Comparison of ENCODE assay signal across 5 fruit fly cellular contexts in the genomic region with DNA sequence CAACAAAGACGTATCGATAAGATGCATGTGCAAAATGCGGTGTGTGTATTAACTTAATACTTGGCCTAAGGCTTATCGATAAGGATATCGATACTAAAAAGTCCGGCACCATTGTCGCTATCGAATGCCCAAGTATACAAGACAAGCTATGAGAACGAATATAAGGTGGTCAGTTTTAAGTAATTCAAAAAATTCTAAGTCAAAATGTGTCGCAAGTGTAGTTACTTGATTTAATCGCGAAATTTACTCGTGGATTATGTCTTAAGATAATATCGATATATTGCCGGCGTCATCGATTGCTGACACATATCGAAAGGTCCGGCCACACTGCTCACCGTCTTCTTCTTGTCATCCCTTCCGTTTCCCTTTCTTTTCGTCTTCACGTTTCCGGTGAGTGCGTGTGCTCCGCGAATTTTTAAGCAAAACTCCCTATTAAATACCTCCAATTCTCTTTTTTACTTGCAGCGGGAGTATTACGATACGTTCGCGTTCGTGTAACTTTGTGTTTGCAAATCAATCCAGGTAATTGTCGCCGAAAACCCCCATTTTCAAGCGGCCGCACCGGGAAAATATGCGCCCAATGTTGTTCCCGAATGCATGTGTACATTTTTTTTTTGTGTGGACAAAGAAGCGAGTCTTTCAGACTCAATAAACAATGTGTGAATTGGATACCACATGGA.
TF ChIP-seq lines count a peak whose summit lies in the region.

A gene (plus strand): TSS at position 348 of the 680 bp plus-strand sequence.

TF ChIP-seq in whole organism, adult, 20 proteins besides CTCF, POLR2A, EP300 and RAD21 (continued from another document):
- TF ChIP-seq CG7101 (tag; optimal IDR thresholded peaks at IDR 0.05; lab: Kevin White, UChicago), result peak; percentile 95
- peak; percentile 98 for TF ChIP-seq CG11617 (GFP tag; optimal IDR thresholded peaks at IDR 0.05; lab: Kevin White, UChicago)
- TF ChIP-seq Crg-1 (GFP tag; optimal IDR thresholded peaks at IDR 0.05; lab: Kevin White, UChicago), result peak; percentile 98
- peak; percentile 77 for TF ChIP-seq toe (GFP tag; optimal IDR thresholded peaks at IDR 0.05; lab: Kevin White, UChicago)

TF ChIP-seq in whole organism, embryonic, 481 proteins besides CTCF, POLR2A, EP300 and RAD21 (continued from another document and continues in another):
- TF ChIP-seq CG4820 (GFP tag; optimal IDR thresholded peaks at IDR 0.05; lab: Kevin White, UChicago), result peak; percentile 75
- peak; percentile 77 for TF ChIP-seq CG11504 (tag; optimal IDR thresholded peaks at IDR 0.05; lab: Kevin White, UChicago)
- no peak for TF ChIP-seq Dip2 (GFP tag; IDR thresholded peaks at IDR 0.05; lab: Robert Waterston, UW)
- TF ChIP-seq ATbp (GFP tag; optimal IDR thresholded peaks at IDR 0.05; lab: Kevin White, UChicago), result peak; percentile 92
- TF ChIP-seq twi (tag; optimal IDR thresholded peaks at IDR 0.05; lab: Kevin White, UChicago), result peak; percentile 76
- TF ChIP-seq cwo (GFP tag; optimal IDR thresholded peaks at IDR 0.05; lab: Kevin White, UChicago), result peak; percentile 77
- no peak for TF ChIP-seq usp (GFP tag; optimal IDR thresholded peaks at IDR 0.05; lab: Kevin White, UChicago)
- TF ChIP-seq rib (GFP tag; IDR thresholded peaks at IDR 0.05; lab: Robert Waterston, UW), result no peak; the same call in 1 of the 2 replicates
- peak; percentile 90 for TF ChIP-seq btn (GFP tag; optimal IDR thresholded peaks at IDR 0.05; lab: Kevin White, UChicago)
- peak; percentile 60 for TF ChIP-seq ttk (GFP tag; IDR thresholded peaks at IDR 0.05; lab: Robert Waterston, UW)
- 0 out of 2 replicates have a peak, but pooled peaks have one; percentile 32 for TF ChIP-seq gt (GFP tag; IDR thresholded peaks at IDR 0.05; lab: Robert Waterston, UW)
- peak; percentile 97 for TF ChIP-seq NC2β (GFP tag; optimal IDR thresholded peaks at IDR 0.05; lab: Kevin White, UChicago)
- TF ChIP-seq nerfin-2 (GFP tag; IDR thresholded peaks at IDR 0.05; lab: Robert Waterston, UW; ENCODE audit: partially characterized antibody), result peak; percentile 86
- TF ChIP-seq MESR4 (GFP tag; optimal IDR thresholded peaks at IDR 0.05; lab: Kevin White, UChicago), result peak; percentile 97
- TF ChIP-seq wdn (GFP tag; IDR thresholded peaks at IDR 0.05; lab: Robert Waterston, UW), result peak; percentile 72
- TF ChIP-seq Dll (GFP tag; IDR thresholded peaks at IDR 0.05; lab: Robert Waterston, UW; ENCODE audit: partially characterized antibody), result peak; percentile 96
- TF ChIP-seq ash1 (GFP tag; optimal IDR thresholded peaks at IDR 0.05; lab: Kevin White, UChicago), result peak; percentile 81
- no peak for TF ChIP-seq abd-A (tag; optimal IDR thresholded peaks at IDR 0.05; lab: Kevin White, UChicago)
- peak; percentile 32; the same call in 1 of the 2 replicates for TF ChIP-seq Adf1 (GFP tag; IDR thresholded peaks at IDR 0.05; lab: Robert Waterston, UW)
- peak; percentile 93 for TF ChIP-seq eyg (GFP tag; optimal IDR thresholded peaks at IDR 0.05; lab: Kevin White, UChicago)
- TF ChIP-seq pros (GFP tag; optimal IDR thresholded peaks at IDR 0.05; lab: Kevin White, UChicago), result peak; percentile 54
- peak; percentile 92; the same call in 3 of the 4 replicates for TF ChIP-seq chinmo (GFP tag; IDR thresholded peaks at IDR 0.05; lab: Robert Waterston, UW; ENCODE audit: partially characterized antibody)
- peak; percentile 60 for TF ChIP-seq tap (tag; optimal IDR thresholded peaks at IDR 0.05; lab: Kevin White, UChicago)
- TF ChIP-seq CG10274 (GFP tag; optimal IDR thresholded peaks at IDR 0.05; lab: Kevin White, UChicago), result peak; percentile 89
- TF ChIP-seq gcm (GFP tag; optimal IDR thresholded peaks at IDR 0.05; lab: Kevin White, UChicago), result peak; percentile 82
- peak; percentile 93 for TF ChIP-seq CG17361 (GFP tag; IDR thresholded peaks at IDR 0.05; lab: Robert Waterston, UW)
- peak; percentile 71 for TF ChIP-seq Nf-YC (tag; optimal IDR thresholded peaks at IDR 0.05; lab: Kevin White, UChicago)
- TF ChIP-seq CG8924 (tag; optimal IDR thresholded peaks at IDR 0.05; lab: Kevin White, UChicago), result peak; percentile 72

TF ChIP-seq in whole organism, prepupa, 60 proteins besides CTCF, POLR2A, EP300 and RAD21 (continued from another document and continues in another):
- TF ChIP-seq CG11902 (GFP tag; optimal IDR thresholded peaks at IDR 0.05; lab: Kevin White, UChicago) (peak; percentile 57), CG8119 (GFP tag; IDR thresholded peaks at IDR 0.05; lab: Robert Waterston, UW) (no peak), Hr4 (GFP tag; optimal IDR thresholded peaks at IDR 0.05; lab: Kevin White, UChicago) (peak; percentile 22), eg (GFP tag; IDR thresholded peaks at IDR 0.05; lab: Robert Waterston, UW) (peak; percentile 87), Ets96B (tag; optimal IDR thresholded peaks at IDR 0.05; lab: Kevin White, UChicago) (peak; percentile 17), CG3032 (tag; optimal IDR thresholded peaks at IDR 0.05; lab: Kevin White, UChicago) (peak; percentile 47), vri (GFP tag; optimal IDR thresholded peaks at IDR 0.05; lab: Kevin White, UChicago) (peak; percentile 84), OdsH (GFP tag; optimal IDR thresholded peaks at IDR 0.05; lab: Kevin White, UChicago) (peak; percentile 76), achi (GFP tag; optimal IDR thresholded peaks at IDR 0.05; lab: Kevin White, UChicago) (peak; percentile 85), CG3919 (GFP tag; optimal IDR thresholded peaks at IDR 0.05; lab: Kevin White, UChicago) (peak; percentile 90), CG8632 (GFP tag; optimal IDR thresholded peaks at IDR 0.05; lab: Kevin White, UChicago) (peak; percentile 84), CG6808 (GFP tag; optimal IDR thresholded peaks at IDR 0.05; lab: Kevin White, UChicago) (peak; percentile 78), Hr39 (GFP tag; optimal IDR thresholded peaks at IDR 0.05; lab: Kevin White, UChicago) (peak; percentile 77), CG11762 (GFP tag; optimal IDR thresholded peaks at IDR 0.05; lab: Kevin White, UChicago; ENCODE audit: insufficient read depth) (peak; percentile 80), Met (GFP tag; optimal IDR thresholded peaks at IDR 0.05; lab: Kevin White, UChicago) (peak; percentile 90), ss (GFP tag; optimal IDR thresholded peaks at IDR 0.05; lab: Kevin White, UChicago) (peak; percentile 86 to 95), CG15336 (GFP tag; IDR thresholded peaks at IDR 0.05; lab: Robert Waterston, UW) (peak; percentile 45), CG16779 (tag; optimal IDR thresholded peaks at IDR 0.05; lab: Kevin White, UChicago) (peak; percentile 86), Blimp-1 (GFP tag; optimal IDR thresholded peaks at IDR 0.05; lab: Kevin White, UChicago) (peak; percentile 81), acj6 (GFP tag; optimal IDR thresholded peaks at IDR 0.05; lab: Kevin White, UChicago) (peak; percentile 79), Smox (GFP tag; optimal IDR thresholded peaks at IDR 0.05; lab: Kevin White, UChicago) (peak; percentile 72), topi (GFP tag; optimal IDR thresholded peaks at IDR 0.05; lab: Kevin White, UChicago) (peak; percentile 89), Sox15 (GFP tag; optimal IDR thresholded peaks at IDR 0.05; lab: Kevin White, UChicago) (peak; percentile 54), CG10631 (GFP tag; optimal IDR thresholded peaks at IDR 0.05; lab: Kevin White, UChicago) (peak; percentile 31), lz (GFP tag; optimal IDR thresholded peaks at IDR 0.05; lab: Kevin White, UChicago) (peak; percentile 84), Eip75B (GFP tag; optimal IDR thresholded peaks at IDR 0.05; lab: Kevin White, UChicago) (peak; percentile 75), CG8319 (GFP tag; optimal IDR thresholded peaks at IDR 0.05; lab: Kevin White, UChicago) (peak; percentile 74), CG11294 (GFP tag; IDR thresholded peaks at IDR 0.05; lab: Robert Waterston, UW) (no peak), Ets21C (GFP tag; optimal IDR thresholded peaks at IDR 0.05; lab: Kevin White, UChicago) (peak; percentile 50), fd85E (GFP tag; optimal IDR thresholded peaks at IDR 0.05; lab: Kevin White, UChicago) (peak; percentile 62)

TF ChIP-seq in whole organism, pupa, 21 proteins besides CTCF, POLR2A, EP300 and RAD21 (continued from another document):
- peak; percentile 73 for TF ChIP-seq CG13204 (GFP tag; optimal IDR thresholded peaks at IDR 0.05; lab: Kevin White, UChicago)
TF ChIP-seq in whole organism, pupa: peak in this region for 15.

TF ChIP-seq in whole organism, wandering third instar larva, 38 proteins besides CTCF, POLR2A, EP300 and RAD21 (continued from another document):
- TF ChIP-seq CG9705 (GFP tag; optimal IDR thresholded peaks at IDR 0.05; lab: Kevin White, UChicago) (peak; percentile 92), rgr (GFP tag; optimal IDR thresholded peaks at IDR 0.05; lab: Kevin White, UChicago) (peak; percentile 88), foxo (GFP tag; optimal IDR thresholded peaks at IDR 0.05; lab: Kevin White, UChicago) (peak in 1 of 2 experiments; percentile 49), ey (GFP tag; optimal IDR thresholded peaks at IDR 0.05; lab: Kevin White, UChicago) (peak; percentile 60), OdsH (GFP tag; optimal IDR thresholded peaks at IDR 0.05; lab: Kevin White, UChicago) (peak; percentile 79), Dfd (GFP tag; optimal IDR thresholded peaks at IDR 0.05; lab: Kevin White, UChicago) (no peak), HLH106 (tag; optimal IDR thresholded peaks at IDR 0.05; lab: Kevin White, UChicago) (peak; percentile 73), Dif (GFP tag; optimal IDR thresholded peaks at IDR 0.05; lab: Kevin White, UChicago; ENCODE audit: partially characterized antibody) (no peak), Vsx2 (GFP tag; optimal IDR thresholded peaks at IDR 0.05; lab: Kevin White, UChicago; ENCODE audit: partially characterized antibody) (no peak), Hnf4 (GFP tag; optimal IDR thresholded peaks at IDR 0.05; lab: Kevin White, UChicago) (peak; percentile 70), lola (GFP tag; optimal IDR thresholded peaks at IDR 0.05; lab: Kevin White, UChicago) (no peak), Rel (GFP tag; optimal IDR thresholded peaks at IDR 0.05; lab: Kevin White, UChicago) (peak; percentile 23), Rel (tag; optimal IDR thresholded peaks at IDR 0.05; lab: Kevin White, UChicago) (peak; percentile 65), Jra (GFP tag; optimal IDR thresholded peaks at IDR 0.05; lab: Kevin White, UChicago) (peak; percentile 63), GATAd (GFP tag; optimal IDR thresholded peaks at IDR 0.05; lab: Kevin White, UChicago) (peak; percentile 3), brk (GFP tag; optimal IDR thresholded peaks at IDR 0.05; lab: Kevin White, UChicago) (peak; percentile 36), Mio (GFP tag; optimal IDR thresholded peaks at IDR 0.05; lab: Kevin White, UChicago) (peak; percentile 52)
TF ChIP-seq in whole organism, wandering third instar larva: peak in this region for 24.
